Fruit fly (Drosophila melanogaster): ENCODE results near the gene MED6.
A peak's percentile ranks its signal among the peaks of the same experiment; 100 is the strongest.

- TF ChIP-seq wdn (GFP tag; IDR thresholded peaks at IDR 0.05) = no peak
- TF ChIP-seq Hmr (GFP tag; optimal IDR thresholded peaks at IDR 0.05) = no peak
- no peak for TF ChIP-seq pho (GFP tag; optimal IDR thresholded peaks at IDR 0.05)
- TF ChIP-seq CG16779 (GFP tag; IDR thresholded peaks at IDR 0.05) = no peak
- TF ChIP-seq pros (GFP tag; optimal IDR thresholded peaks at IDR 0.05) = no peak
- no peak for TF ChIP-seq psq (GFP tag; optimal IDR thresholded peaks at IDR 0.05)
- no peak for TF ChIP-seq insv (GFP tag; optimal IDR thresholded peaks at IDR 0.05)
- peak; percentile 1 for TF ChIP-seq CG7745 (tag; optimal IDR thresholded peaks at IDR 0.05)
- no peak for TF ChIP-seq CG6689 (GFP tag; IDR thresholded peaks at IDR 0.05)
- TF ChIP-seq CG6765 (GFP tag; optimal IDR thresholded peaks at IDR 0.05) = no peak
Measured at dm6 chr3R:9759360-9760191, 9.2 kb downstream of the MED6 start, which contains the start of gene Mpi.
